Worm (Caenorhabditis elegans) whole organism, mixed stage, embryonic: ENCODE results near the gene C50E10.2.

Source experiments
- M03D4.4 ChIP-seq: sonication (generic microtip); optimal IDR thresholded peaks from 2 replicates; lab custom pipeline; 2017; ENCODE audit warnings: mild to moderate bottlenecking, missing genetic modification characterization, missing compliant biosample characterization
- bed-3 ChIP-seq: fragments of 200-800 bp; sonication (Bioruptor generic); optimal IDR thresholded peaks from 3 replicates; lab custom pipeline; 2018; ENCODE audit warnings: mild to moderate bottlenecking, missing genetic modification characterization, moderate library complexity, missing compliant biosample characterization
- ceh-39 ChIP-seq: fragments of 150-350 bp; optimal IDR thresholded peaks from 2 replicates; lab custom pipeline; 2014; ENCODE audit warnings: missing biosample characterization, missing genetic modification characterization
- ceh-43 ChIP-seq: fragments of 200-800 bp; sonication (Bioruptor generic); optimal IDR thresholded peaks from 2 replicates; lab custom pipeline; 2018; ENCODE audit warnings: mild to moderate bottlenecking, missing genetic modification characterization, moderate library complexity, missing compliant biosample characterization
- ceh-83 ChIP-seq: fragments of 200-800 bp; sonication (Bioruptor generic); optimal IDR thresholded peaks from 2 replicates; lab custom pipeline; 2018; ENCODE audit warnings: mild to moderate bottlenecking, missing genetic modification characterization, missing compliant biosample characterization
- cnd-1 ChIP-seq: fragments of 200-800 bp; sonication (Bioruptor generic); optimal IDR thresholded peaks from 2 replicates; lab custom pipeline; 2018; ENCODE audit warnings: mild to moderate bottlenecking, missing genetic modification characterization, missing compliant biosample characterization
- drap-1 ChIP-seq: fragments of 200-800 bp; sonication (Bioruptor generic); optimal IDR thresholded peaks from 3 replicates; lab custom pipeline; 2018; ENCODE audit warnings: mild to moderate bottlenecking, missing genetic modification characterization, missing compliant biosample characterization
- elt-1 ChIP-seq: sonication (generic microtip); optimal IDR thresholded peaks from 2 replicates; lab custom pipeline; 2017; ENCODE audit warnings: missing genetic modification characterization, mild to moderate bottlenecking, missing compliant biosample characterization, antibody characterized with exemption, moderate library complexity, borderline replicate concordance; ENCODE audit not compliant: insufficient read depth
- elt-3 ChIP-seq: fragments of 150-350 bp; optimal IDR thresholded peaks from 2 replicates; lab custom pipeline; 2014; ENCODE audit warnings: missing biosample characterization, missing genetic modification characterization
- flh-1 ChIP-seq: fragments of 200-800 bp; sonication (Bioruptor generic); optimal IDR thresholded peaks from 2 replicates; lab custom pipeline; 2018; ENCODE audit warnings: mild to moderate bottlenecking, missing genetic modification characterization, moderate library complexity, missing compliant biosample characterization
- ham-2 ChIP-seq: fragments of 200-800 bp; sonication (Bioruptor generic); optimal IDR thresholded peaks from 2 replicates; lab custom pipeline; 2018; ENCODE audit warnings: mild to moderate bottlenecking, missing genetic modification characterization, missing compliant biosample characterization
- hlh-1 ChIP-seq: fragments of 150-350 bp; optimal IDR thresholded peaks from 2 replicates; lab custom pipeline; 2014; ENCODE audit warnings: missing biosample characterization, missing genetic modification reagents, missing genetic modification characterization
- lin-13 ChIP-seq: fragments of 150-350 bp; optimal IDR thresholded peaks from 2 replicates; lab custom pipeline; 2014; ENCODE audit warnings: missing biosample characterization, missing genetic modification characterization
- lsy-2 ChIP-seq: fragments of 150-350 bp; optimal IDR thresholded peaks from 2 replicates; lab custom pipeline; 2014; ENCODE audit warnings: missing biosample characterization, missing genetic modification characterization
- mep-1 ChIP-seq: fragments of 150-350 bp; optimal IDR thresholded peaks from 2 replicates; lab custom pipeline; 2017; ENCODE audit warnings: missing biosample characterization, missing genetic modification reagents, missing genetic modification characterization, inconsistent platforms
- mls-2 ChIP-seq: sonication (generic microtip); optimal IDR thresholded peaks from 2 replicates; lab custom pipeline; 2016; ENCODE audit warnings: mild to moderate bottlenecking, missing genetic modification characterization, moderate library complexity, missing compliant biosample characterization
- nhr-12 ChIP-seq: fragments of 150-350 bp; optimal IDR thresholded peaks from 2 replicates; lab custom pipeline; 2014; ENCODE audit warnings: missing biosample characterization, missing genetic modification characterization
- nhr-2 ChIP-seq: fragments of 150-350 bp; optimal IDR thresholded peaks from 2 replicates; lab custom pipeline; 2014; ENCODE audit warnings: missing biosample characterization, missing genetic modification characterization
- nhr-237 ChIP-seq: fragments of 150-350 bp; optimal IDR thresholded peaks from 2 replicates; lab custom pipeline; 2014; ENCODE audit warnings: missing biosample characterization, missing genetic modification characterization
- nhr-28 ChIP-seq: fragments of 150-350 bp; optimal IDR thresholded peaks from 2 replicates; lab custom pipeline; 2014; ENCODE audit warnings: missing biosample characterization, missing genetic modification characterization
- pha-4 ChIP-seq: fragments of 150-350 bp; optimal IDR thresholded peaks from 2 replicates; lab custom pipeline; 2018; ENCODE audit warnings: missing biosample characterization, missing genetic modification reagents, missing genetic modification characterization
- sem-2 ChIP-seq: fragments of 200-800 bp; sonication (Bioruptor generic); optimal IDR thresholded peaks from 2 replicates; lab custom pipeline; 2018; ENCODE audit warnings: mild to moderate bottlenecking, missing genetic modification characterization, missing compliant biosample characterization
- snpc-4 ChIP-seq: fragments of 150-350 bp; optimal IDR thresholded peaks from 2 replicates; lab custom pipeline; 2014; ENCODE audit warnings: missing biosample characterization, missing genetic modification characterization
- sptf-1 ChIP-seq: sonication (generic microtip); optimal IDR thresholded peaks from 2 replicates; lab custom pipeline; 2017; ENCODE audit warnings: mild to moderate bottlenecking, missing genetic modification characterization, moderate library complexity, missing compliant biosample characterization
- tbx-8 ChIP-seq: fragments of 200-800 bp; sonication (Bioruptor generic); optimal IDR thresholded peaks from 2 replicates; lab custom pipeline; 2018; ENCODE audit warnings: mild to moderate bottlenecking, missing genetic modification characterization, moderate library complexity, missing compliant biosample characterization
- unc-120 ChIP-seq: sonication (generic microtip); optimal IDR thresholded peaks from 2 replicates; lab custom pipeline; 2017; ENCODE audit warnings: missing genetic modification characterization, missing compliant biosample characterization; ENCODE audit not compliant: poor library complexity, severe bottlenecking
- unc-39 ChIP-seq: fragments of 150-350 bp; optimal IDR thresholded peaks from 2 replicates; lab custom pipeline; 2014; ENCODE audit warnings: missing biosample characterization, missing genetic modification characterization
- unc-62 ChIP-seq: fragments of 150-350 bp; optimal IDR thresholded peaks from 2 replicates; lab custom pipeline; 2014; ENCODE audit warnings: missing biosample characterization, missing genetic modification reagents, missing genetic modification characterization
- zip-8 ChIP-seq: fragments of 150-350 bp; optimal IDR thresholded peaks from 2 replicates; lab custom pipeline; 2014; ENCODE audit warnings: missing biosample characterization, missing genetic modification characterization
- ztf-11 ChIP-seq: fragments of 150-350 bp; optimal IDR thresholded peaks from 2 replicates; lab custom pipeline; 2014; ENCODE audit warnings: missing biosample characterization, missing genetic modification characterization

The C50E10.2 gene

ce11 chrII:12309614-12310013 is at the start of gene C50E10.2:
TSS of gene C50E10.2 (minus strand) at chrII:12309714.
- TF ChIP-seq elt-3 (tag; lab: Kevin White, UChicago) = no peak
- TF ChIP-seq mep-1 (tag; lab: Kevin White, UChicago) = no peak
- TF ChIP-seq lin-13 (tag; lab: Kevin White, UChicago) = no peak
- no peak for TF ChIP-seq nhr-237 (tag; lab: Kevin White, UChicago)
- TF ChIP-seq flh-1 (GFP tag; lab: Kevin White, UChicago) = no peak
- TF ChIP-seq pha-4 (tag; lab: Kevin White, UChicago) = no peak
- TF ChIP-seq unc-39 (tag; lab: Kevin White, UChicago) = no peak
- TF ChIP-seq M03D4.4 (tag; lab: Kevin White, UChicago) = no peak
- no peak for TF ChIP-seq ztf-11 (tag; lab: Kevin White, UChicago)
- no peak for TF ChIP-seq cnd-1 (tag; lab: Kevin White, UChicago)
- no peak for TF ChIP-seq sptf-1 (tag; lab: Kevin White, UChicago)
- TF ChIP-seq bed-3 (GFP tag; lab: Kevin White, UChicago) = no peak
- TF ChIP-seq ceh-83 (GFP tag; lab: Kevin White, UChicago) = no peak
- TF ChIP-seq nhr-28 = no peak
- no peak for TF ChIP-seq ceh-39 (tag; lab: Kevin White, UChicago)
- no peak for TF ChIP-seq snpc-4 (tag; lab: Kevin White, UChicago)

ce11 chrII:12353816-12354215 is 44.3 kb upstream of the C50E10.2 start:
- no peak for TF ChIP-seq nhr-2 (tag; lab: Kevin White, UChicago)
- TF ChIP-seq sptf-1 (tag; lab: Kevin White, UChicago) = no peak
- peak; percentile 97 for TF ChIP-seq hlh-1 (tag; lab: Kevin White, UChicago)
- TF ChIP-seq ham-2 (GFP tag; lab: Kevin White, UChicago) = no peak
- TF ChIP-seq unc-62 (GFP tag; lab: Kevin White, UChicago) = peak; percentile 89
- TF ChIP-seq ztf-11 (tag; lab: Kevin White, UChicago) = no peak
- TF ChIP-seq M03D4.4 (tag; lab: Kevin White, UChicago) = no peak
- TF ChIP-seq ceh-43 = no peak
- no peak for TF ChIP-seq lsy-2 (tag; lab: Kevin White, UChicago)
- TF ChIP-seq ceh-39 (tag; lab: Kevin White, UChicago) = no peak
- no peak for TF ChIP-seq mep-1 (tag; lab: Kevin White, UChicago)
- no peak for TF ChIP-seq tbx-8 (GFP tag; lab: Kevin White, UChicago)
- no peak for TF ChIP-seq ceh-83 (GFP tag; lab: Kevin White, UChicago)
- no peak for TF ChIP-seq zip-8 (tag; lab: Kevin White, UChicago)
- no peak for TF ChIP-seq flh-1 (GFP tag; lab: Kevin White, UChicago)
- TF ChIP-seq, all 35 proteins: peak for 2

- TF ChIP-seq elt-1 (tag; lab: Kevin White, UChicago) = no peak
- no peak for TF ChIP-seq hlh-1 (tag; lab: Kevin White, UChicago)
- no peak for TF ChIP-seq ztf-11 (tag; lab: Kevin White, UChicago)
- TF ChIP-seq sem-2 = no peak
- no peak for TF ChIP-seq nhr-28
- TF ChIP-seq nhr-12 (tag; lab: Kevin White, UChicago) = no peak
- TF ChIP-seq ceh-39 (tag; lab: Kevin White, UChicago) = no peak
- TF ChIP-seq zip-8 (tag; lab: Kevin White, UChicago) = no peak
- no peak for TF ChIP-seq nhr-237 (tag; lab: Kevin White, UChicago)
- TF ChIP-seq drap-1 = no peak
- no peak for TF ChIP-seq elt-3 (tag; lab: Kevin White, UChicago)
- TF ChIP-seq ceh-43 = no peak
- TF ChIP-seq mep-1 (tag; lab: Kevin White, UChicago) = no peak
- TF ChIP-seq, all 35 proteins: peak for 0
Measured at ce11 chrII:12353104-12353503, 43.6 kb upstream of the C50E10.2 start.

- TF ChIP-seq cnd-1 (tag; lab: Kevin White, UChicago) (no peak), lin-13 (tag; lab: Kevin White, UChicago) (no peak), elt-3 (tag; lab: Kevin White, UChicago) (no peak), unc-120 (tag; lab: Kevin White, UChicago) (no peak), ham-2 (GFP tag; lab: Kevin White, UChicago) (no peak), hlh-1 (tag; lab: Kevin White, UChicago) (no peak), nhr-28 (no peak), lsy-2 (tag; lab: Kevin White, UChicago) (no peak), mls-2 (no peak), M03D4.4 (tag; lab: Kevin White, UChicago) (no peak), snpc-4 (tag; lab: Kevin White, UChicago) (no peak), zip-8 (tag; lab: Kevin White, UChicago) (no peak), sptf-1 (tag; lab: Kevin White, UChicago) (no peak), ztf-11 (tag; lab: Kevin White, UChicago) (no peak), tbx-8 (GFP tag; lab: Kevin White, UChicago) (no peak)
Measured at ce11 chrII:12352115-12352514, 42.6 kb upstream of the C50E10.2 start, which contains the start of gene ras-1. TSS of gene ras-1 (minus strand) at chrII:12352243.
